Fruit fly (Drosophila melanogaster): ENCODE measurements around the gene mRpL22.

mRpL22 gene

dm6 chrX:16750712-16751578 is 32.8 kb upstream of the mRpL22 start (continued):
- peak; percentile 83 for TF ChIP-seq CG15696 (tag; optimal IDR thresholded peaks at IDR 0.05)
- peak; percentile 12; the same call in 1 of the 3 replicates for TF ChIP-seq otp (GFP tag; IDR thresholded peaks at IDR 0.05)
- peak; percentile 76 for TF ChIP-seq Nf-YC (tag; optimal IDR thresholded peaks at IDR 0.05)
- peak; percentile 80 for TF ChIP-seq CG8388 (GFP tag; optimal IDR thresholded peaks at IDR 0.05)
- peak; percentile 81 for TF ChIP-seq CG12659 (GFP tag; optimal IDR thresholded peaks at IDR 0.05)
- peak; percentile 86 for TF ChIP-seq Drgx (GFP tag; IDR thresholded peaks at IDR 0.05)
- peak; percentile 54 for TF ChIP-seq CG30431 (GFP tag; optimal IDR thresholded peaks at IDR 0.05)
- TF ChIP-seq CG9437 (GFP tag; optimal IDR thresholded peaks at IDR 0.05), result peak; percentile 53
- TF ChIP-seq CG3838 (GFP tag; optimal IDR thresholded peaks at IDR 0.05), result peak; percentile 15
- no peak for TF ChIP-seq Atf3 (GFP tag; optimal IDR thresholded peaks at IDR 0.05)
- no peak for TF ChIP-seq abd-A (tag; optimal IDR thresholded peaks at IDR 0.05)
- peak; percentile 48 for TF ChIP-seq Usf (GFP tag; optimal IDR thresholded peaks at IDR 0.05)
- TF ChIP-seq disco-r (GFP tag; optimal IDR thresholded peaks at IDR 0.05), result no peak
- TF ChIP-seq pum (GFP tag; optimal IDR thresholded peaks at IDR 0.05), result peak; percentile 7
- TF ChIP-seq CG12236 (GFP tag; optimal IDR thresholded peaks at IDR 0.05), result no peak
- peak; percentile 53 for TF ChIP-seq CG34376 (GFP tag; optimal IDR thresholded peaks at IDR 0.05)
- TF ChIP-seq rib (GFP tag; IDR thresholded peaks at IDR 0.05), result no peak
- 0 out of 2 replicates have a peak, but pooled peaks have one; percentile 8 for TF ChIP-seq dimm (GFP tag; IDR thresholded peaks at IDR 0.05)
- TF ChIP-seq CG18619 (GFP tag; optimal IDR thresholded peaks at IDR 0.05), result peak; percentile 67
- peak; percentile 97 for TF ChIP-seq nom (GFP tag; optimal IDR thresholded peaks at IDR 0.05)
- peak; percentile 81 for TF ChIP-seq Fer1 (GFP tag; optimal IDR thresholded peaks at IDR 0.05)
- peak; percentile 12; the same call in 1 of the 2 replicates for TF ChIP-seq MBD-R2 (GFP tag; IDR thresholded peaks at IDR 0.05)
- peak; percentile 54 for TF ChIP-seq CG6654 (GFP tag; optimal IDR thresholded peaks at IDR 0.05)
- TF ChIP-seq CG10147 (GFP tag; optimal IDR thresholded peaks at IDR 0.05), result peak; percentile 81
- no peak for TF ChIP-seq dan (GFP tag; IDR thresholded peaks at IDR 0.05)
- peak; percentile 28 for TF ChIP-seq Mad (GFP tag; optimal IDR thresholded peaks at IDR 0.05)
- peak; percentile 41 for TF ChIP-seq Fer2 (tag; optimal IDR thresholded peaks at IDR 0.05)
- TF ChIP-seq Dip2 (GFP tag; IDR thresholded peaks at IDR 0.05), result no peak
- TF ChIP-seq CG4854 (GFP tag; optimal IDR thresholded peaks at IDR 0.05), result no peak
- TF ChIP-seq CG7987 (GFP tag; optimal IDR thresholded peaks at IDR 0.05), result peak; percentile 2
- TF ChIP-seq CG32532 (GFP tag; IDR thresholded peaks at IDR 0.05), result peak; percentile 57; the same call in 1 of the 2 replicates
- peak; percentile 60; the same call in 1 of the 3 replicates for TF ChIP-seq ci (GFP tag; IDR thresholded peaks at IDR 0.05)
- TF ChIP-seq NFAT (GFP tag; IDR thresholded peaks at IDR 0.05), result no peak
- TF ChIP-seq B-H1 (GFP tag; IDR thresholded peaks at IDR 0.05), result peak; percentile 11; the same call in 1 of the 3 replicates
- peak; percentile 5 for TF ChIP-seq CG12744 (GFP tag; optimal IDR thresholded peaks at IDR 0.05)
- peak; percentile 55 for TF ChIP-seq pros (GFP tag; optimal IDR thresholded peaks at IDR 0.05)
- TF ChIP-seq sr (GFP tag; IDR thresholded peaks at IDR 0.05), result no peak
- TF ChIP-seq CG13424 (tag; optimal IDR thresholded peaks at IDR 0.05), result peak; percentile 86
- peak; percentile 30 for TF ChIP-seq Bdp1 (GFP tag; optimal IDR thresholded peaks at IDR 0.05)
- TF ChIP-seq Xbp1 (GFP tag; optimal IDR thresholded peaks at IDR 0.05), result peak; percentile 60
- TF ChIP-seq Mrtf (GFP tag; IDR thresholded peaks at IDR 0.05), result peak; percentile 16; the same call in 1 of the 3 replicates
- no peak for TF ChIP-seq CG16863 (GFP tag; optimal IDR thresholded peaks at IDR 0.05)
- peak; percentile 59 for TF ChIP-seq Chrac-16 (GFP tag; optimal IDR thresholded peaks at IDR 0.05)
- peak; percentile 40 for TF ChIP-seq fd3F (GFP tag; optimal IDR thresholded peaks at IDR 0.05)
- TF ChIP-seq CG18764 (GFP tag; optimal IDR thresholded peaks at IDR 0.05), result no peak
- peak; percentile 35 for TF ChIP-seq CG2202 (tag; optimal IDR thresholded peaks at IDR 0.05)
- no peak for TF ChIP-seq bigmax (GFP tag; optimal IDR thresholded peaks at IDR 0.05)
- no peak for TF ChIP-seq CG33213 (GFP tag; optimal IDR thresholded peaks at IDR 0.05)
- TF ChIP-seq vvl (GFP tag; IDR thresholded peaks at IDR 0.05), result peak; percentile 65

Data from whole organism, embryonic.